Fruit fly (Drosophila melanogaster) whole organism, embryonic: ENCODE data around the gene Prx4.

Source experiments
- CG13287 ChIP-seq: fragments of 200-800 bp; sonication (Bioruptor generic); IDR thresholded peaks from 2 replicates; pipeline ENCODE4 v1.3.6; 2022; ENCODE audit warnings: missing biosample characterization, missing genetic modification characterization; ENCODE audit not compliant: partially characterized antibody
- CG13296 ChIP-seq: fragments of 200-800 bp; sonication (Bioruptor generic); optimal IDR thresholded peaks from 3 replicates; lab custom pipeline; 2018; ENCODE audit warnings: missing biosample characterization, mild to moderate bottlenecking, missing genetic modification characterization
- CG14014 ChIP-seq: fragments of 200-800 bp; sonication (Bioruptor generic); IDR thresholded peaks from 2 replicates; pipeline ENCODE4 v1.3.6; 2022; ENCODE audit warnings: missing biosample characterization, missing genetic modification characterization
- CG14050 ChIP-seq: fragments of 200-800 bp; sonication (Bioruptor generic); IDR thresholded peaks from 3 replicates; pipeline ENCODE4 v1.3.6; 2022; ENCODE audit warnings: missing biosample characterization, missing genetic modification characterization
- CG15269 ChIP-seq: fragments of 200-800 bp; sonication (Bioruptor generic); optimal IDR thresholded peaks from 2 replicates; lab custom pipeline; 2018; ENCODE audit warnings: missing biosample characterization, mild to moderate bottlenecking, missing genetic modification characterization, moderate library complexity
- CG1647 ChIP-seq: fragments of 200-800 bp; sonication (Bioruptor generic); optimal IDR thresholded peaks from 3 replicates; lab custom pipeline; 2016; ENCODE audit warnings: missing biosample characterization, missing genetic modification characterization
- CG2199 ChIP-seq: fragments of 200-800 bp; sonication (Bioruptor generic); IDR thresholded peaks from 3 replicates; pipeline ENCODE4 v1.3.6; 2022; ENCODE audit warnings: missing biosample characterization, missing genetic modification characterization
- CG3407 ChIP-seq: fragments of 200-800 bp; sonication (Bioruptor generic); optimal IDR thresholded peaks from 2 replicates; lab custom pipeline; 2018; ENCODE audit warnings: missing biosample characterization, mild to moderate bottlenecking, missing genetic modification characterization
- CG5245 ChIP-seq: fragments of 200-800 bp; sonication (Bioruptor generic); optimal IDR thresholded peaks from 3 replicates; lab custom pipeline; 2016; ENCODE audit warnings: missing biosample characterization, missing genetic modification characterization
- CG6689 ChIP-seq: fragments of 200-800 bp; sonication (Bioruptor generic); IDR thresholded peaks from 2 replicates; pipeline ENCODE4 v1.3.6; 2022; ENCODE audit warnings: missing biosample characterization, missing genetic modification characterization
- CG6813 ChIP-seq: fragments of 200-800 bp; sonication (Bioruptor generic); optimal IDR thresholded peaks from 2 replicates; lab custom pipeline; 2017; ENCODE audit warnings: missing biosample characterization, missing genetic modification characterization, mild to moderate bottlenecking, moderate library complexity, missing genetic modification reagents
- CG6854 ChIP-seq: fragments of 200-800 bp; sonication (Bioruptor generic); optimal IDR thresholded peaks from 3 replicates; lab custom pipeline; 2017; ENCODE audit warnings: missing biosample characterization, mild to moderate bottlenecking, missing genetic modification characterization
- CG7745 ChIP-seq: fragments of 200-800 bp; sonication (Bioruptor generic); optimal IDR thresholded peaks from 2 replicates; lab custom pipeline; 2018; ENCODE audit warnings: missing biosample characterization, mild to moderate bottlenecking, missing genetic modification characterization, moderate library complexity
- CG7963 ChIP-seq: fragments of 200-800 bp; sonication (Bioruptor generic); IDR thresholded peaks from 3 replicates; pipeline ENCODE4 v1.3.6; 2022; ENCODE audit warnings: missing biosample characterization, missing genetic modification characterization; ENCODE audit not compliant: partially characterized antibody
- CG8089 ChIP-seq: fragments of 200-800 bp; sonication (Bioruptor generic); optimal IDR thresholded peaks from 3 replicates; lab custom pipeline; 2016; ENCODE audit warnings: missing biosample characterization, missing genetic modification characterization
- CG8388 ChIP-seq: fragments of 200-800 bp; sonication (Bioruptor generic); optimal IDR thresholded peaks from 2 replicates; lab custom pipeline; 2019; ENCODE audit warnings: missing biosample characterization, mild to moderate bottlenecking, missing genetic modification characterization, moderate library complexity
- CG9215 ChIP-seq: fragments of 200-800 bp; sonication (Bioruptor generic); IDR thresholded peaks from 2 replicates; pipeline ENCODE4 v1.3.6; 2022; ENCODE audit warnings: missing biosample characterization, missing genetic modification characterization
- CG9932 ChIP-seq: fragments of 200-800 bp; sonication (Bioruptor generic); IDR thresholded peaks from 2 replicates; pipeline ENCODE4 v1.3.6; 2022; ENCODE audit warnings: missing biosample characterization, missing genetic modification characterization
- D19B ChIP-seq: fragments of 200-800 bp; sonication (Bioruptor generic); optimal IDR thresholded peaks from 2 replicates; lab custom pipeline; 2017; ENCODE audit warnings: missing biosample characterization, mild to moderate bottlenecking, missing genetic modification characterization
- ERR ChIP-seq: fragments of 200-800 bp; sonication (Bioruptor generic); optimal IDR thresholded peaks from 2 replicates; lab custom pipeline; 2016; ENCODE audit warnings: missing biosample characterization, missing genetic modification characterization
- Gsc ChIP-seq: fragments of 200-800 bp; sonication (Bioruptor generic); IDR thresholded peaks from 2 replicates; pipeline ENCODE4 v1.3.6; 2022; ENCODE audit warnings: missing biosample characterization, missing genetic modification characterization
- Lim3 ChIP-seq: fragments of 200-800 bp; sonication (Bioruptor generic); IDR thresholded peaks from 2 replicates; pipeline ENCODE4 v1.3.6; 2022; ENCODE audit warnings: missing biosample characterization, missing genetic modification characterization
- MBD-R2 ChIP-seq: fragments of 200-800 bp; sonication (Bioruptor generic); IDR thresholded peaks from 2 replicates; pipeline ENCODE4 v1.3.6; 2022; ENCODE audit warnings: missing biosample characterization, missing genetic modification characterization
- Max ChIP-seq: fragments of 200-800 bp; sonication (Bioruptor generic); optimal IDR thresholded peaks from 2 replicates; lab custom pipeline; 2016; ENCODE audit warnings: missing biosample characterization, mild to moderate bottlenecking, missing genetic modification characterization
- NFAT ChIP-seq: fragments of 200-800 bp; sonication (Bioruptor generic); IDR thresholded peaks from 2 replicates; pipeline ENCODE4 v1.3.6; 2022; ENCODE audit warnings: missing biosample characterization, missing genetic modification characterization
- TFAM ChIP-seq: fragments of 200-800 bp; sonication (Bioruptor generic); optimal IDR thresholded peaks from 2 replicates; lab custom pipeline; 2017; ENCODE audit warnings: missing biosample characterization, missing genetic modification characterization, inconsistent platforms
- Tbp ChIP-seq: fragments of >200 bp; optimal IDR thresholded peaks from 2 replicates; lab custom pipeline; 2018; ENCODE audit warnings: missing biosample characterization, missing genetic modification characterization
- ab ChIP-seq: fragments of 200-800 bp; sonication (Bioruptor generic); optimal IDR thresholded peaks from 2 replicates; lab custom pipeline; 2016; ENCODE audit warnings: missing biosample characterization, missing genetic modification characterization
- al ChIP-seq: fragments of 200-800 bp; sonication (Bioruptor generic); IDR thresholded peaks from 2 replicates; pipeline ENCODE4 v1.3.6; 2022; ENCODE audit warnings: missing biosample characterization, missing genetic modification characterization
- bab2 ChIP-seq: fragments of 200-800 bp; sonication (Bioruptor generic); optimal IDR thresholded peaks from 2 replicates; lab custom pipeline; 2016; ENCODE audit warnings: missing biosample characterization, missing genetic modification characterization
- ci ChIP-seq: fragments of 200-800 bp; sonication (Bioruptor generic); IDR thresholded peaks from 3 replicates; pipeline ENCODE4 v1.3.6; 2022; ENCODE audit warnings: missing biosample characterization, missing genetic modification characterization
- crc ChIP-seq: fragments of 200-800 bp; sonication (Bioruptor generic); optimal IDR thresholded peaks from 2 replicates; lab custom pipeline; 2016; ENCODE audit warnings: missing biosample characterization, missing genetic modification characterization
- crol ChIP-seq: fragments of 200-800 bp; sonication (Bioruptor generic); IDR thresholded peaks from 2 replicates; pipeline ENCODE4 v1.3.6; 2022; ENCODE audit warnings: missing biosample characterization, missing genetic modification characterization
- dm ChIP-seq: fragments of 200-800 bp; sonication (Bioruptor generic); optimal IDR thresholded peaks from 3 replicates; lab custom pipeline; 2016; ENCODE audit warnings: missing biosample characterization, missing genetic modification characterization
- dpn ChIP-seq, 2 experiments: fragments of 200-800 bp; sonication (Bioruptor generic); optimal IDR thresholded peaks; 3 replicates each; lab custom pipeline; 2016; ENCODE audit warnings: missing biosample characterization in 2 of 2, missing genetic modification characterization in 2 of 2
- ewg ChIP-seq: fragments of 200-800 bp; sonication (Bioruptor generic); optimal IDR thresholded peaks from 3 replicates; lab custom pipeline; 2017; ENCODE audit warnings: mild to moderate bottlenecking, missing biosample characterization, missing genetic modification reagents, missing genetic modification characterization
- fu2 ChIP-seq: fragments of 200-800 bp; sonication (Bioruptor generic); optimal IDR thresholded peaks from 2 replicates; lab custom pipeline; 2016; ENCODE audit warnings: missing biosample characterization, missing genetic modification characterization
- jing ChIP-seq: fragments of 200-800 bp; sonication (Bioruptor generic); optimal IDR thresholded peaks from 2 replicates; lab custom pipeline; 2018; ENCODE audit warnings: missing biosample characterization, mild to moderate bottlenecking, missing genetic modification characterization
- kni ChIP-seq: fragments of 200-800 bp; sonication (Bioruptor generic); optimal IDR thresholded peaks from 3 replicates; lab custom pipeline; 2017; ENCODE audit warnings: mild to moderate bottlenecking, missing biosample characterization, missing genetic modification reagents, missing genetic modification characterization
- lmd ChIP-seq: fragments of 200-800 bp; sonication (Bioruptor generic); IDR thresholded peaks from 2 replicates; pipeline ENCODE4 v1.3.6; 2022; ENCODE audit warnings: missing biosample characterization, missing genetic modification characterization
- pfk ChIP-seq: fragments of 200-800 bp; sonication (Bioruptor generic); optimal IDR thresholded peaks from 2 replicates; lab custom pipeline; 2018; ENCODE audit warnings: missing biosample characterization, mild to moderate bottlenecking, missing genetic modification characterization, moderate library complexity
- row ChIP-seq: fragments of 200-800 bp; sonication (Bioruptor generic); IDR thresholded peaks from 3 replicates; pipeline ENCODE4 v1.3.6; 2022; ENCODE audit warnings: missing biosample characterization, missing genetic modification characterization
- run ChIP-seq: fragments of 200-800 bp; sonication (Bioruptor generic); optimal IDR thresholded peaks from 3 replicates; lab custom pipeline; 2018; ENCODE audit warnings: missing biosample characterization, mild to moderate bottlenecking, missing genetic modification characterization
- sug ChIP-seq: fragments of 200-800 bp; optimal IDR thresholded peaks from 2 replicates; lab custom pipeline; 2019; ENCODE audit warnings: missing biosample characterization, mild to moderate bottlenecking, missing genetic modification characterization, moderate library complexity
- tap ChIP-seq: fragments of 200-800 bp; optimal IDR thresholded peaks from 3 replicates; lab custom pipeline; 2019; ENCODE audit warnings: missing biosample characterization, mild to moderate bottlenecking, missing genetic modification characterization, moderate library complexity
- tin ChIP-seq: fragments of 200-800 bp; sonication (Bioruptor generic); optimal IDR thresholded peaks from 3 replicates; lab custom pipeline; 2016; ENCODE audit warnings: missing biosample characterization, missing genetic modification characterization
- tna ChIP-seq: fragments of 200-800 bp; sonication (Bioruptor generic); IDR thresholded peaks from 2 replicates; pipeline ENCODE4 v1.3.6; 2022; ENCODE audit warnings: missing biosample characterization, missing genetic modification characterization; ENCODE audit not compliant: partially characterized antibody
- toy ChIP-seq: fragments of 200-800 bp; sonication (Bioruptor generic); IDR thresholded peaks from 2 replicates; pipeline ENCODE4 v1.3.6; 2022; ENCODE audit warnings: missing biosample characterization, missing genetic modification characterization
- vnd ChIP-seq: fragments of 200-800 bp; sonication (Bioruptor generic); IDR thresholded peaks from 3 replicates; pipeline ENCODE4 v1.3.6; 2022; ENCODE audit warnings: missing biosample characterization, missing genetic modification characterization; ENCODE audit not compliant: partially characterized antibody
- wdn ChIP-seq: fragments of 200-800 bp; sonication (Bioruptor generic); IDR thresholded peaks from 2 replicates; pipeline ENCODE4 v1.3.6; 2022; ENCODE audit warnings: missing biosample characterization, missing genetic modification characterization

Prx4 gene

DNA sequence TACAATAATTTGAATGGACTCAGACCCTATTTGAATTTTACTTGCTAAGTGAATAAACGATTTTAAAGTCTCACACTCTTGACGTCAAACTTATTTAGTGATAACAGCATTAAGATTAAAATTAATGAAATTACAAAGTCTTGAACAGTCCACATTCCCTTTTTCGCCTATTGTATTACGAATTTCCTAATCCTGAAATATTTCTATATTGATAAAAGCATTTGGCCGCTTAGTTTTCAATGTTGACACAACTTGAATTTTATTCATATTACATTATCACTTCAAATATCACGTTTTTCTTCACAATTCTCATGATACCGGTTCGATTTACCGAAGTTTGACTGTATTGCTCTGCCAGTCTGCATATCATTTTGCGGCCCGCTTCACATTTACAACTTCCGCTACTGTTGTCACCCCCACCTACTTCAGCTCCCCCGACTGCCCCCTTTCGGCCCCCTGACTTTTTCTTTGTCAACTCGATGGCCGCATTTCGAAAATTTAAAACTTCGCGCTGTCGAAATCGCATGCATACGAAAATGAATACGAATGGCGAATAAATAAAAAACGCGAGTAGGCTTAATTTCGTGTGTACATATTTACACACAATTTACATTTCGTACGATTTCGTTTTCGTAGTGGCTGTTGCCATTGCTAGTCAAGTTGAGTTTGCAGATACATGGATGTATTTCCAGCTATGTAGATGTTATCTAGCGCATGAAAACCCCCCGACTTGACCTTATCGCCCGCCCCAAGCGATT, 36.4 kb downstream of the Prx4 start (continued):
- TF ChIP-seq CG6813 (peak; percentile 32), CG7963 (GFP tag; lab: Robert Waterston, UW) (no peak), Lim3 (no peak), CG9932 (no peak), ewg (no peak), CG9215 (GFP tag; lab: Robert Waterston, UW) (peak; percentile 27; the same call in 1 of the 2 replicates), Max (GFP tag; lab: Kevin White, UChicago) (no peak), CG2199 (GFP tag; lab: Robert Waterston, UW) (no peak), wdn (GFP tag; lab: Robert Waterston, UW) (no peak), run (tag; lab: Kevin White, UChicago) (no peak), dm (GFP tag; lab: Kevin White, UChicago) (no peak), CG8388 (GFP tag; lab: Kevin White, UChicago) (peak; percentile 3), lmd (GFP tag; lab: Robert Waterston, UW) (peak; percentile 44; the same call in 1 of the 2 replicates), MBD-R2 (peak; percentile 19; the same call in 1 of the 2 replicates), dpn (GFP tag; optimal IDR thresholded peaks at IDR 0.05; lab: Kevin White, UChicago) (peak in 1 of 2 experiments; percentile 14), CG8089 (GFP tag; lab: Kevin White, UChicago) (no peak), ab (GFP tag; lab: Kevin White, UChicago) (no peak), CG6854 (no peak), bab2 (GFP tag; lab: Kevin White, UChicago) (no peak), CG15269 (tag; lab: Kevin White, UChicago) (peak; percentile 41), vnd (GFP tag; lab: Robert Waterston, UW) (no peak), tna (GFP tag; lab: Robert Waterston, UW) (no peak), CG13287 (GFP tag; lab: Robert Waterston, UW) (no peak), D19B (GFP tag; lab: Kevin White, UChicago) (no peak), pfk (peak; percentile 21), fu2 (GFP tag; lab: Kevin White, UChicago) (peak; percentile 21), toy (GFP tag; lab: Robert Waterston, UW) (no peak), CG7745 (tag; lab: Kevin White, UChicago) (no peak), sug (tag; lab: Kevin White, UChicago) (peak; percentile 25), Gsc (no peak), tap (tag; lab: Kevin White, UChicago) (peak; percentile 8), CG14050 (peak; percentile 21; the same call in 1 of the 3 replicates), CG1647 (GFP tag; lab: Kevin White, UChicago) (no peak), CG14014 (GFP tag; lab: Robert Waterston, UW) (peak; percentile 61; the same call in 1 of the 2 replicates), ci (peak; percentile 58; the same call in 1 of the 3 replicates), CG3407 (GFP tag; lab: Kevin White, UChicago) (peak; percentile 33), TFAM (GFP tag; lab: Kevin White, UChicago) (no peak), jing (GFP tag; lab: Kevin White, UChicago) (no peak), CG5245 (no peak), al (GFP tag; lab: Robert Waterston, UW) (no peak), Tbp (GFP tag; lab: Kevin White, UChicago) (no peak), ERR (GFP tag; lab: Kevin White, UChicago) (no peak), CG6689 (no peak), row (GFP tag; lab: Robert Waterston, UW) (peak; percentile 71), crol (GFP tag; lab: Robert Waterston, UW) (peak; percentile 83), crc (GFP tag; lab: Kevin White, UChicago) (no peak), kni (GFP tag; lab: Kevin White, UChicago) (peak; percentile 39), tin (GFP tag; lab: Kevin White, UChicago) (peak; percentile 47), NFAT (GFP tag; lab: Robert Waterston, UW) (no peak), CG13296 (GFP tag; lab: Kevin White, UChicago) (peak; percentile 80)
